Fruit fly (Drosophila melanogaster): ENCODE data around the gene TfIIB.

The TfIIB gene

dm6 chr2L:10474268-10474678 is 43.1 kb downstream of the TfIIB start, which contains the start of gene RluA-1 (continued):
- TF ChIP-seq CG7271 (tag; optimal IDR thresholded peaks at IDR 0.05) (peak; percentile 99), hbn (GFP tag; IDR thresholded peaks at IDR 0.05; ENCODE audit: partially characterized antibody) (peak; percentile 53; the same call in 1 of the 2 replicates), CG9437 (GFP tag; optimal IDR thresholded peaks at IDR 0.05) (peak; percentile 97), CG18764 (GFP tag; optimal IDR thresholded peaks at IDR 0.05) (peak; percentile 98), otp (GFP tag; IDR thresholded peaks at IDR 0.05) (peak; percentile 99), CG3838 (GFP tag; optimal IDR thresholded peaks at IDR 0.05) (peak; percentile 96), CG14860 (GFP tag; IDR thresholded peaks at IDR 0.05; ENCODE audit: partially characterized antibody) (peak; percentile 75), D19B (GFP tag; optimal IDR thresholded peaks at IDR 0.05) (peak; percentile 95), gsb-n (tag; optimal IDR thresholded peaks at IDR 0.05) (peak; percentile 100), CG2120 (GFP tag; optimal IDR thresholded peaks at IDR 0.05) (peak; percentile 96), ssp (GFP tag; IDR thresholded peaks at IDR 0.05) (peak; percentile 95), zfh2 (GFP tag; optimal IDR thresholded peaks at IDR 0.05) (peak; percentile 85), ash1 (GFP tag; optimal IDR thresholded peaks at IDR 0.05) (peak; percentile 87), kni (GFP tag; optimal IDR thresholded peaks at IDR 0.05) (peak; percentile 94), fd96Cb (tag; optimal IDR thresholded peaks at IDR 0.05) (peak; percentile 99), jing (GFP tag; optimal IDR thresholded peaks at IDR 0.05) (peak; percentile 98), CG2678 (tag; optimal IDR thresholded peaks at IDR 0.05) (peak; percentile 100), exex (tag; optimal IDR thresholded peaks at IDR 0.05) (peak; percentile 92), E2f1 (GFP tag; IDR thresholded peaks at IDR 0.05) (peak; percentile 100), tin (GFP tag; optimal IDR thresholded peaks at IDR 0.05) (peak; percentile 99), sim (GFP tag; IDR thresholded peaks at IDR 0.05) (peak; percentile 99), CG16779 (GFP tag; IDR thresholded peaks at IDR 0.05) (peak; percentile 98), Opbp (GFP tag; IDR thresholded peaks at IDR 0.05; ENCODE audit: partially characterized antibody) (peak; percentile 70), CG6175 (GFP tag; IDR thresholded peaks at IDR 0.05) (peak; percentile 98), Nf-YC (tag; optimal IDR thresholded peaks at IDR 0.05) (peak; percentile 93), NC2β (GFP tag; optimal IDR thresholded peaks at IDR 0.05) (peak; percentile 95), HmgZ (tag; optimal IDR thresholded peaks at IDR 0.05) (peak; percentile 99), gce (GFP tag; IDR thresholded peaks at IDR 0.05) (peak; percentile 100), grau (tag; optimal IDR thresholded peaks at IDR 0.05) (peak; percentile 99), mld (GFP tag; IDR thresholded peaks at IDR 0.05; ENCODE audit: partially characterized antibody) (0 out of 3 replicates have a peak, but pooled peaks have one; percentile 44), nau (GFP tag; optimal IDR thresholded peaks at IDR 0.05) (peak; percentile 99), Spps (tag; optimal IDR thresholded peaks at IDR 0.05) (peak; percentile 100), CG8089 (GFP tag; optimal IDR thresholded peaks at IDR 0.05) (peak; percentile 92), tna (GFP tag; IDR thresholded peaks at IDR 0.05; ENCODE audit: partially characterized antibody) (peak; percentile 76), CG10431 (GFP tag; optimal IDR thresholded peaks at IDR 0.05) (peak; percentile 99), gem (tag; optimal IDR thresholded peaks at IDR 0.05) (peak; percentile 100), ERR (GFP tag; optimal IDR thresholded peaks at IDR 0.05) (peak; percentile 85), wdn (GFP tag; IDR thresholded peaks at IDR 0.05) (peak; percentile 99), emc (GFP tag; optimal IDR thresholded peaks at IDR 0.05) (peak; percentile 79), CG3847 (GFP tag; IDR thresholded peaks at IDR 0.05) (peak; percentile 99), CG32532 (GFP tag; IDR thresholded peaks at IDR 0.05) (peak; percentile 99), sens (GFP tag) (peak; percentile 99), Gug (GFP tag; IDR thresholded peaks at IDR 0.05) (peak; percentile 98), tio (GFP tag; optimal IDR thresholded peaks at IDR 0.05) (peak; percentile 98), CG11398 (GFP tag; optimal IDR thresholded peaks at IDR 0.05) (peak; percentile 87), Poxn (GFP tag; IDR thresholded peaks at IDR 0.05) (peak; percentile 92), lab (GFP tag; optimal IDR thresholded peaks at IDR 0.05) (peak; percentile 99), CG33557 (GFP tag; optimal IDR thresholded peaks at IDR 0.05) (peak; percentile 99), Hr3 (GFP tag; optimal IDR thresholded peaks at IDR 0.05) (peak; percentile 99), CG17361 (GFP tag; IDR thresholded peaks at IDR 0.05) (peak; percentile 99), CG16863 (GFP tag; optimal IDR thresholded peaks at IDR 0.05) (peak; percentile 91)
